Fruit fly (Drosophila melanogaster): ENCODE data around the gene RpS4.

- TF ChIP-seq Dll (optimal IDR thresholded peaks at IDR 0.05) (no peak), CG8478 (optimal IDR thresholded peaks at IDR 0.05) (no peak), psq (optimal IDR thresholded peaks at IDR 0.05) (no peak), pan (optimal IDR thresholded peaks at IDR 0.05) (no peak), EcR (GFP tag; optimal IDR thresholded peaks at IDR 0.05) (no peak)
Measured at dm6 chr3L:13015823-13016465, 25.6 kb upstream of the RpS4 start, which contains the start of gene CG11267.
